Worm (Caenorhabditis elegans) whole organism, L4/young adult: ENCODE results near the gene math-23.

Source experiments
- W03F9.2 ChIP-seq: fragments of 150-350 bp; optimal IDR thresholded peaks from 2 replicates; lab custom pipeline; 2014; ENCODE audit warnings: missing biosample characterization, missing genetic modification characterization
- dao-5 ChIP-seq: sonication (generic microtip); optimal IDR thresholded peaks from 2 replicates; lab custom pipeline; 2016; ENCODE audit warnings: missing genotype, missing genetic modification characterization, moderate library complexity, missing compliant biosample characterization
- him-1 ChIP-seq: sonication (generic microtip); optimal IDR thresholded peaks from 2 replicates; lab custom pipeline; 2016; ENCODE audit warnings: missing genotype, missing genetic modification reagents, missing genetic modification characterization, missing compliant biosample characterization

- TF ChIP-seq W03F9.2 (tag; lab: Kevin White, UChicago) (no peak), him-1 (tag; lab: Kevin White, UChicago) (no peak), dao-5 (tag; lab: Kevin White, UChicago) (no peak)
Measured at ce11 chrII:1912741-1913140, 10.7 kb downstream of the math-23 start, which contains the start of gene math-31.
